Worm (Caenorhabditis elegans): ENCODE measurements around the gene ztf-28.
"Not testable (repeated sequence)": the region's sequence is repeated elsewhere in the genome, so short reads cannot be mapped to it uniquely, and the experiment has no call there.

The ztf-28 gene

DNA sequence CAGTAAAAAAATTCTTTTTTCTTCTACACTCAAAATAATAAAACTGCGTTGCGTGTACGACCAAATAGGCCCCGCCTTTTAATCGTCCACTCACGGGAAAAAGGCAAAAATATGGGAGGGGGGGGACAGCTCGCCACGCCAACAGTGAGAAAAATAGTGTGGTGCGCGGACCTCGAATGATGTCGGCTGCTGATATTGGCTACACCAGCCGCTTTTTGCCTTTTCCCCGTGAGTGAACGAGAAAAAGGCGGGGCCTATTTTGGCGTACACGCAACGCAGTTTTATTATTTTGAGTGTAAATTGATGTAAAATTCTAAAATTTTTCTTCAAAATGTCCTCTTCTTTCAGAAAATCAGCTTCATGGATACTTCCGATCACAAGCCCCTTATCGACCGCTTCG is at the start of gene ztf-28:
Gene ztf-28, plus strand, starts transcription at position 349 of the 400 bp plus-strand sequence.
- not testable (repeated sequence) for TF ChIP-seq elt-3, zip-8, lin-13 (tag; optimal IDR thresholded peaks at IDR 0.05)

DNA sequence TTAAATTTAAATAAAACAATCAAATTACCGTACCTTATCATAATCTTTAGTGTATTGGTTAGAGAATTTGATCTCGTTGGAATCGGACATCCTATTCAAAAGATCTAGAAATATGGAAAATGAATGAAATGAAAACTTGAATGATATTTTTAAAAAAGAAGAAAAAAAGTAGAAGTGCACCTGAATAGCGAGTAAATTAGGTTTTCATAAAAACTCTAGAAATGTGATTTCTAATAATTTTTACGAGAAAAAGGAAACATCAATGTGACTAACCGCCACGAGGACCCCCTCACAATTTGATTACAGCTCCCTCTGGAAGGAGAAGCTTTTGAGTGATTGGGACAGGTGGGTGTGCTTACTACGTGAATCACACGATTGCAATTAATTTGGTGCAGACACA is 44.5 kb upstream of the ztf-28 start, which contains the start of gene Y40B10A.5:
Gene Y40B10A.5, minus strand, starts transcription at position 101 of the 400 bp plus-strand sequence.
- TF ChIP-seq lsy-2 (tag; optimal IDR thresholded peaks at IDR 0.05) (no peak), ceh-39 (tag; optimal IDR thresholded peaks at IDR 0.05) (no peak), nhr-2 (tag; optimal IDR thresholded peaks at IDR 0.05) (no peak), lin-13 (tag; optimal IDR thresholded peaks at IDR 0.05) (no peak), zip-8 (tag; optimal IDR thresholded peaks at IDR 0.05) (no peak), hlh-1 (tag; optimal IDR thresholded peaks at IDR 0.05) (no peak), blmp-1 (tag; optimal IDR thresholded peaks at IDR 0.05) (no peak), ztf-11 (tag; optimal IDR thresholded peaks at IDR 0.05) (no peak), nhr-76 (tag; optimal IDR thresholded peaks at IDR 0.05) (no peak), bed-3 (GFP tag; optimal IDR thresholded peaks at IDR 0.05) (no peak), mep-1 (tag; optimal IDR thresholded peaks at IDR 0.05) (no peak), nhr-12 (tag; optimal IDR thresholded peaks at IDR 0.05) (no peak), unc-120 (tag; optimal IDR thresholded peaks at IDR 0.05; ENCODE audit: poor library complexity, severe bottlenecking) (no peak), ham-2 (GFP tag; optimal IDR thresholded peaks at IDR 0.05) (no peak), nhr-28 (tag; optimal IDR thresholded peaks at IDR 0.05) (no peak), sptf-1 (tag; optimal IDR thresholded peaks at IDR 0.05) (no peak), sem-2 (GFP tag; optimal IDR thresholded peaks at IDR 0.05) (no peak)

DNA sequence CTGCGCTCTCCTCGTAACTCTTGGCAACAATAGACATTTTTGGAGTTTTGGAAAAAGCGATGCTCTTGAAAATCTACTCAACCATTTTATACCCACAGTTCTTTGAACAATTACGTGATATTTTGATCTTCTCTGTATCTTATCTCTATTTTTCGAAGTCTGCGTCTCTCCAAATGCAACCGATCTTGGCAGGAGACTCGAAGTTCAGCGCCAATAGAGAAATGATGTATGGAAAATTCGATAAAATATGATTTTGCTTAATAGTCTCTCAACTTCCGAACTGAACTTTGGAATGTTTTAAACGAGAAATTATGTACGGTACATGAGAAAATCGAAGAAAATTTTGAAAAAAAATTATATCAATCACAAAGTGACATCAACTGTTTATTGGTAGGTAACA is 40.3 kb upstream of the ztf-28 start, which contains the start of gene comt-4:
Gene comt-4, minus strand, starts transcription at position 50 of the 400 bp plus-strand sequence.
- TF ChIP-seq nhr-237 (tag; optimal IDR thresholded peaks at IDR 0.05) (no peak), lin-13 (tag; optimal IDR thresholded peaks at IDR 0.05) (no peak)

DNA sequence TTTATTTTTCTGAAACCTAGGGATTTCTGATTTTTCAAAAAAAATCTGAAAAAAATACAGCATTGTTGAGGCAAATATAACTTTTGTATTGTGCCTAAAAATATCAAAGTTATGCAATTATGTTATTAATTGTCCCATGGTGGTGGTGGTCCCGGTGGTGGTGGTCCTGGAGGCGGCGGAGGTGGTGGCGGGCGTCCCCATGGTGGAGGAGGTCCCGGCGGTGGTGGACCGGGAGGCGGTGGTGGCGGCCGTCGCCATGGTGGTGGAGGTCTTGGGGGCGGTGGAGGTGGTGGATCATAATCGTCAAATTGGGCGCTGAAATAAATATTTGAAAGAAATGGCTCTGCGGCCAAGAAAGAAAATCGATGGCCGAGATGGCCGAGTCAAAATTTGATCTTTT is 39.7 kb upstream of the ztf-28 start:
- TF ChIP-seq drap-1 (GFP tag; optimal IDR thresholded peaks at IDR 0.05) (no peak), ztf-11 (tag; optimal IDR thresholded peaks at IDR 0.05) (no peak), lin-32 (GFP tag; optimal IDR thresholded peaks at IDR 0.05) (no peak), blmp-1 (tag; optimal IDR thresholded peaks at IDR 0.05) (no peak), ham-2 (GFP tag; optimal IDR thresholded peaks at IDR 0.05) (no peak), unc-62 (GFP tag; optimal IDR thresholded peaks at IDR 0.05) (no peak), bed-3 (GFP tag; optimal IDR thresholded peaks at IDR 0.05) (no peak), ceh-43 (GFP tag; optimal IDR thresholded peaks at IDR 0.05) (no peak), nhr-76 (tag; optimal IDR thresholded peaks at IDR 0.05) (no peak), tbx-8 (GFP tag; optimal IDR thresholded peaks at IDR 0.05) (no peak), nhr-237 (tag; optimal IDR thresholded peaks at IDR 0.05) (no peak), elt-1 (tag; optimal IDR thresholded peaks at IDR 0.05; ENCODE audit: borderline replicate concordance, insufficient read depth) (no peak), nhr-28 (tag; optimal IDR thresholded peaks at IDR 0.05) (no peak), lsy-2 (tag; optimal IDR thresholded peaks at IDR 0.05) (no peak), flh-1 (GFP tag; optimal IDR thresholded peaks at IDR 0.05) (no peak), snpc-4 (tag; optimal IDR thresholded peaks at IDR 0.05) (no peak), ceh-83 (GFP tag; optimal IDR thresholded peaks at IDR 0.05) (no peak), M03D4.4 (tag; optimal IDR thresholded peaks at IDR 0.05) (no peak)

DNA sequence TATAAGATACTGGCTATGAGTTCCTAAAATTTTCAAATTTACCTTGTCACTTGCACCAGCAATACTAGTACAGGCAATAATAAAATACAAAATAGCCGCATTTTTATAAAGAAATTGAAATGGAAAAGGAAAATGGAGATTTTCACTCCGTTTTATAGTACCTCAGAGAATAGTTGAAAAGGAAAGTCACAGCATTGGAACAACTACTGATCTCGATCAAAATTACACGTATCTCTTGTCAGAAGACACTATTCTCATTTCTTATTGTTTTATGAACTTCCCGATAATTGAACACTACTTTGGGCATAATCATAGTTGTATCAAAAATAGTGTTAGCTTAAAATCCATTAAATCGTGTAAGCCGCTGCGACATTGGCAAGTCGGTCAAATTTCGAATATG is 39.0 kb upstream of the ztf-28 start, which contains the start of gene Y40B10A.11:
Gene Y40B10A.11, minus strand, starts transcription at position 101 of the 400 bp plus-strand sequence.
- TF ChIP-seq nhr-76 (tag; optimal IDR thresholded peaks at IDR 0.05): no peak

DNA sequence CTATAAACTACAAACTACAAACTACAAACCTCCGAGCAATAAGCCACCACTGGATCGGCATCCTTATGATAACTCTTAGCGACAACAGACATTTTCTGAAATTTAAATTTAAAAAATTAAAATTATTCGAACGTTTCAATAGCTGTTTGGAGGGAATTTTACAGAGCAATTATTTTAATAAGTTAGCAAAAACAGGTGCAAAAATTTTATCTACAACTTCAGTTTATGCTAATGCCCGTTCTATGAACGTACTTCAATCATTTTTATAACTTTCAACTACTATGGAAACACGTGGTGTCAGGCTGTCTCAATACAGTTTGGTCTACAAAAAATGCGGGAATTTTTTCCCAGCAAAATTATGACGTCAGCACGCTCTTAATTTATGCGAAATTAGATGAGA is 37.0 kb upstream of the ztf-28 start, which contains the start of gene comt-5:
Gene comt-5, minus strand, starts transcription at position 101 of the 400 bp plus-strand sequence.
- TF ChIP-seq tbx-8 (GFP tag; optimal IDR thresholded peaks at IDR 0.05) (no peak), M03D4.4 (tag; optimal IDR thresholded peaks at IDR 0.05) (no peak), flh-1 (GFP tag; optimal IDR thresholded peaks at IDR 0.05) (no peak), sptf-1 (tag; optimal IDR thresholded peaks at IDR 0.05) (no peak), blmp-1 (tag; optimal IDR thresholded peaks at IDR 0.05) (no peak), snpc-4 (tag; optimal IDR thresholded peaks at IDR 0.05) (no peak), ces-1 (GFP tag; optimal IDR thresholded peaks at IDR 0.05) (no peak), ham-2 (GFP tag; optimal IDR thresholded peaks at IDR 0.05) (no peak), bed-3 (GFP tag; optimal IDR thresholded peaks at IDR 0.05) (no peak), ceh-39 (tag; optimal IDR thresholded peaks at IDR 0.05) (no peak), zip-8 (tag; optimal IDR thresholded peaks at IDR 0.05) (no peak), hlh-1 (tag; optimal IDR thresholded peaks at IDR 0.05) (no peak), unc-120 (tag; optimal IDR thresholded peaks at IDR 0.05; ENCODE audit: poor library complexity, severe bottlenecking) (no peak), mab-5 (tag; optimal IDR thresholded peaks at IDR 0.05) (no peak), lin-32 (GFP tag; optimal IDR thresholded peaks at IDR 0.05) (no peak)

Measured in whole organism, mixed stage, embryonic.